Fruit fly (Drosophila melanogaster): ENCODE data around the gene CG18764.
A peak's percentile ranks its signal among the peaks of the same experiment; 100 is the strongest.

Gene CG18764

DNA sequence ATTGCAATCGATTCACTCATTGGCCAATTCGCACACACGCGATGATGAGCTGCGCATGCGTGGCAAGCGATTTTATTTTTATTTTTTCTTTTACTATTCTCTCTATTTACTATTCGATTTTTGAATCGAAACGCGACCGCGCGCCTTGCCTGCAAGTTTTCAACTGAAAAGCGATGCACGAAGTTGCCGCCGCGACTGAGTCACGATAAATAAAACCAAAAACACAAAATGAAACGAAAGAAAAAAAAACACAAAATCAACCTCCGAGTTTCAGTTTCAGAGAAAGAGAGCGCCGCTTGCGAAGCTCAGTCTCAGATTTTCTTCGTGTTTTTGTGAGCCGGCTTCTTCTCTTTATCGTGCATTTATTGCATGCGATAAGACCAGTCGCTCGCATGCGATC is 20.1 kb downstream of the CG18764 start (continued):
- TF ChIP-seq hbn (GFP tag; IDR thresholded peaks at IDR 0.05; ENCODE audit: partially characterized antibody) (0 out of 2 replicates have a peak, but pooled peaks have one; percentile 31), CG6272 (GFP tag; IDR thresholded peaks at IDR 0.05) (no peak), fru (optimal IDR thresholded peaks at IDR 0.05) (no peak), Abd-B (GFP tag; optimal IDR thresholded peaks at IDR 0.05) (no peak), Mrtf (GFP tag; IDR thresholded peaks at IDR 0.05) (no peak), CG2199 (GFP tag; IDR thresholded peaks at IDR 0.05) (0 out of 3 replicates have a peak, but pooled peaks have one; percentile 42)

DNA sequence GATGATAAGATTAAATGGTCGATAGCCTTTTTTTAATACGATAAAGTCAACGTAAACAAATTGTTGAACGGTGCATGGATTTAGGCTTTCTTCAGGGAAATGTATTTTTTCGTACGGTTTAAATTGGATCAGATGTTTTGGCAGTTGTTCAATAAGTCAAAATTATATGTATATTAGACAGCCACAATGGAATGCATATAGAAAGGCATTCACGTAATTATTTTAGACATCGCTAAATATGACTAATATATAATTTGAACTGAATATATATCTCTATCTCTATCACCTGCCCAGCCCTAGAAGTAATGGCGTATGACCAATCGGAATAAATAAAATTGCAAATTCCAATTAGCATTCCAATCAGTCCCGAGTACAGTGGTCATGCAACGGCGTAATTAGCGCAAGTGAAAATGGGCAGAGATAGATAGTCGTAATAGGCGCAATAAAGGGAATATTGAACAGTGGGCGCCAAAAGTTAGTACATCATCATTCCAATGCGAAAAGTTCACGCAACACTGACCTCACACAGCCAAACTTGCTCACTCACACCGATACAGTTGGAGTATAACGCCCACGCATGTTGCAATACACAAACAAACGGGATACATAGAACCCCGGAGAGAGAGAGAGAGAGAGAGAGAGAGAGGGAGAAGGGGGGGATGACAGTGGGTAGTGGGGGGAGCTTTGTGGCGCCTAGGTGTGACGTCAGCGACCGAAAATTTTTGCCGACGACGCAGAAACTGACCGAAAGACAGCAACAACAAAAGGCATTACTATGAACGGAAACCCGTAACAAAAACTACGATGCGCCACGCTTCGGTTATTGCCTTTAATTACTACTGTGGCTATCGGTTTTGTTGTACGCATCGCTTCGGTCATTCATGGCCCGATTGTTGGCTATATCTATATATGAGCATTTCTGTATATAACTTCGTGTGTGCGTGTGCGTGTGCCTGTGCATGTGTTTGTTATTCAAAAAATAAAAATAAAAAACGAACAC is 22.0 kb downstream of the CG18764 start:
- TF ChIP-seq insv (GFP tag; optimal IDR thresholded peaks at IDR 0.05) (peak; percentile 67 to 94), Elba2 (GFP tag; optimal IDR thresholded peaks at IDR 0.05) (peak; percentile 98), row (GFP tag; IDR thresholded peaks at IDR 0.05) (0 out of 3 replicates have a peak, but pooled peaks have one; percentile 6), CG1647 (GFP tag; optimal IDR thresholded peaks at IDR 0.05) (no peak), CG34224 (GFP tag; IDR thresholded peaks at IDR 0.05; ENCODE audit: partially characterized antibody) (peak; percentile 14; the same call in 1 of the 3 replicates), CG11504 (tag; optimal IDR thresholded peaks at IDR 0.05) (peak; percentile 26), abd-A (tag; optimal IDR thresholded peaks at IDR 0.05) (peak; percentile 67), Kr (GFP tag; optimal IDR thresholded peaks at IDR 0.05) (no peak), chinmo (GFP tag; IDR thresholded peaks at IDR 0.05; ENCODE audit: partially characterized antibody) (peak; percentile 87; the same call in 3 of the 4 replicates), Med (GFP tag) (peak; percentile 78), pfk (GFP tag; optimal IDR thresholded peaks at IDR 0.05) (no peak), Drgx (GFP tag; IDR thresholded peaks at IDR 0.05) (peak; percentile 30; the same call in 1 of the 2 replicates), CG4328 (GFP tag; optimal IDR thresholded peaks at IDR 0.05) (no peak), bsh (GFP tag; optimal IDR thresholded peaks at IDR 0.05) (no peak), sd (tag; optimal IDR thresholded peaks at IDR 0.05) (peak; percentile 87), crol (GFP tag; IDR thresholded peaks at IDR 0.05) (peak; percentile 94), CG12769 (tag; optimal IDR thresholded peaks at IDR 0.05) (peak; percentile 84), kni (GFP tag; optimal IDR thresholded peaks at IDR 0.05) (no peak), E2f1 (GFP tag; IDR thresholded peaks at IDR 0.05) (no peak), wek (GFP tag; optimal IDR thresholded peaks at IDR 0.05) (no peak), CG8924 (tag; optimal IDR thresholded peaks at IDR 0.05) (no peak), CG7839 (tag; optimal IDR thresholded peaks at IDR 0.05) (no peak), cg (GFP tag; optimal IDR thresholded peaks at IDR 0.05) (peak; percentile 81), B-H2 (GFP tag; optimal IDR thresholded peaks at IDR 0.05) (no peak), pb (GFP tag; optimal IDR thresholded peaks at IDR 0.05) (no peak), Mad (GFP tag; optimal IDR thresholded peaks at IDR 0.05) (no peak), Atf3 (GFP tag; optimal IDR thresholded peaks at IDR 0.05) (peak; percentile 47), CrebB (tag; optimal IDR thresholded peaks at IDR 0.05) (peak; percentile 25), CG4854 (GFP tag; optimal IDR thresholded peaks at IDR 0.05) (no peak), Trl (optimal IDR thresholded peaks at IDR 0.05) (peak; percentile 37 to 83), Trl (GFP tag; optimal IDR thresholded peaks at IDR 0.05) (no peak), gt (GFP tag; IDR thresholded peaks at IDR 0.05) (no peak), Pdp1 (GFP tag; optimal IDR thresholded peaks at IDR 0.05) (peak in 1 of 2 experiments; percentile 25), HHEX (GFP tag; optimal IDR thresholded peaks at IDR 0.05) (peak; percentile 18), CG6175 (GFP tag; IDR thresholded peaks at IDR 0.05) (peak; percentile 53; the same call in 1 of the 3 replicates), mld (GFP tag; IDR thresholded peaks at IDR 0.05; ENCODE audit: partially characterized antibody) (no peak), CG13287 (GFP tag; IDR thresholded peaks at IDR 0.05; ENCODE audit: partially characterized antibody) (0 out of 2 replicates have a peak, but pooled peaks have one; percentile 11), Hmr (GFP tag; optimal IDR thresholded peaks at IDR 0.05) (peak; percentile 21), eve (GFP tag; optimal IDR thresholded peaks at IDR 0.05) (peak in 1 of 2 experiments; percentile 77), MESR4 (GFP tag; optimal IDR thresholded peaks at IDR 0.05) (no peak)
